Worm (Caenorhabditis elegans): ENCODE measurements around the gene rfc-2.

DNA sequence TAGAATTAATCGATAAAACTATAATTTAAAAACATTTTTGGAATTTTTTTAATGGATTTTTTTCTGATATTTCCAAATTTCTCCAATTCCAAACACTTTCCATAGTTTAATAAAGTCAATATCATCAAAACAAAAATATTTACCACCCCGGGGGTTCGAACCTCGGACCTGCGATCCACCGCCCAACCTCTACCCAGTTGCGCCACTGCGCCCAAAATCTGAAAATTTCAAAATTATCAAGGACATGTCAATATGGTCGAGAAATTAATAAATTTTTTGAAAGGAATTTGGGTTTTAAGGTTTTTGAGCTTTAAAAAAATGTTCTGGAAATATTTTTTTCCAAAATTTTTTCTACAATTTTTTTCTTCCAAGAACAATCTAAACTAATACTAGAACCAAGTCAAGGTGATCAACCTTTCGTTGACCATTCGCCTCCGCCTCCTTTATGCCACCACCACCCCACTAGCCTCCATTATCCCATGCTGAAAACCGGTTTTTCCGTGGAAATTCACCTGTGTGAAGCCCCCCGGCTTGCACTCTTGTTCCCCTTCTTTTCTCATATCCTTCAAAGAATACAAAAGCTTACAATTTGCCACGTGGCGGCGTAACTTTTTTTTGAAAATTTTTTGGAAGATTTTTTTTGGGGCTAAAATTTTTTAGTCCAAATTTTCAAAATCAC is 34.6 kb downstream of the rfc-2 start:
- no peak for TF ChIP-seq ama-1 (optimal IDR thresholded peaks at IDR 0.05)
- TF ChIP-seq hnd-1 (tag; optimal IDR thresholded peaks at IDR 0.05): no peak

Data from whole organism, early embryonic.